Fruit fly (Drosophila melanogaster) whole organism, prepupa: Measurements from ENCODE around the gene CG32075.

Source experiments
- Eip75B ChIP-seq: fragments of 200-800 bp; sonication (Bioruptor generic); optimal IDR thresholded peaks from 3 replicates; lab custom pipeline; 2016; ENCODE audit warnings: missing biosample characterization, missing genetic modification characterization
- Eip93F ChIP-seq: fragments of 200-800 bp; sonication (Bioruptor generic); optimal IDR thresholded peaks from 2 replicates; lab custom pipeline; 2016; ENCODE audit warnings: missing biosample characterization, mild to moderate bottlenecking, missing genetic modification characterization
- Gug ChIP-seq: fragments of 200-800 bp; sonication (Bioruptor generic); IDR thresholded peaks from 2 replicates; pipeline ENCODE4 v1.3.6; 2022; ENCODE audit warnings: missing biosample characterization, missing genetic modification characterization
- Met ChIP-seq: fragments of 200-800 bp; sonication (Bioruptor generic); optimal IDR thresholded peaks from 3 replicates; lab custom pipeline; 2016; ENCODE audit warnings: missing biosample characterization, missing genetic modification characterization
- Sox102F ChIP-seq: fragments of 200-800 bp; sonication (Bioruptor generic); optimal IDR thresholded peaks from 2 replicates; lab custom pipeline; 2016; ENCODE audit warnings: missing biosample characterization, mild to moderate bottlenecking, missing genetic modification characterization
- fd85E ChIP-seq: fragments of 200-800 bp; sonication (Bioruptor generic); optimal IDR thresholded peaks from 3 replicates; lab custom pipeline; 2016; ENCODE audit warnings: missing biosample characterization, missing genetic modification characterization
- lz ChIP-seq: fragments of 200-800 bp; sonication (Bioruptor generic); optimal IDR thresholded peaks from 3 replicates; lab custom pipeline; 2016; ENCODE audit warnings: missing biosample characterization, missing genetic modification characterization

DNA sequence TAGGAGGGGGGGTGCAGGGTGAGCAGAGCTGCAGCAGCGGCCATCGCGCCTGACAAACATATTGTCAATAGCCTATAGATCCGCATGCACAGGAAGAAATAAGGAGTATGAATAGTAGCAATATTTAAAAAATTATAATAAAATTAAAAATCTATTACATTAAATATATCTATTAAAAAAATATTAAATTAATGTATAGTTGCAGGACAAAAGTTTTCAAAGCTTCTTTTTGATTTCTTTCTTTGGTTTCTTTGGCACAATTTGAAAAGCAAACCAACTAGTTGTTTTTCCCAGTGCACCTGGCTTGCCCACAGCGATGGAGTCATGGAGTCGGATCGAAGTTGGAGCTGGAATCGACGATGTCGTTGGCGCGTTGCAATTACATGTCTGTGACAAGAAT is 33.0 kb downstream of the CG32075 start:
- TF ChIP-seq Eip75B: no peak
- no peak for TF ChIP-seq Sox102F (GFP tag; lab: Kevin White, UChicago)
- TF ChIP-seq lz (GFP tag; lab: Kevin White, UChicago): no peak
- TF ChIP-seq Gug (GFP tag; lab: Robert Waterston, UW): peak; percentile 29; the same call in 1 of the 2 replicates
- no peak for TF ChIP-seq fd85E
- no peak for TF ChIP-seq Met (GFP tag; lab: Kevin White, UChicago)
- TF ChIP-seq Eip93F: no peak
